Worm (Caenorhabditis elegans): Measurements from ENCODE around the gene F44G4.3.

The F44G4.3 gene

DNA sequence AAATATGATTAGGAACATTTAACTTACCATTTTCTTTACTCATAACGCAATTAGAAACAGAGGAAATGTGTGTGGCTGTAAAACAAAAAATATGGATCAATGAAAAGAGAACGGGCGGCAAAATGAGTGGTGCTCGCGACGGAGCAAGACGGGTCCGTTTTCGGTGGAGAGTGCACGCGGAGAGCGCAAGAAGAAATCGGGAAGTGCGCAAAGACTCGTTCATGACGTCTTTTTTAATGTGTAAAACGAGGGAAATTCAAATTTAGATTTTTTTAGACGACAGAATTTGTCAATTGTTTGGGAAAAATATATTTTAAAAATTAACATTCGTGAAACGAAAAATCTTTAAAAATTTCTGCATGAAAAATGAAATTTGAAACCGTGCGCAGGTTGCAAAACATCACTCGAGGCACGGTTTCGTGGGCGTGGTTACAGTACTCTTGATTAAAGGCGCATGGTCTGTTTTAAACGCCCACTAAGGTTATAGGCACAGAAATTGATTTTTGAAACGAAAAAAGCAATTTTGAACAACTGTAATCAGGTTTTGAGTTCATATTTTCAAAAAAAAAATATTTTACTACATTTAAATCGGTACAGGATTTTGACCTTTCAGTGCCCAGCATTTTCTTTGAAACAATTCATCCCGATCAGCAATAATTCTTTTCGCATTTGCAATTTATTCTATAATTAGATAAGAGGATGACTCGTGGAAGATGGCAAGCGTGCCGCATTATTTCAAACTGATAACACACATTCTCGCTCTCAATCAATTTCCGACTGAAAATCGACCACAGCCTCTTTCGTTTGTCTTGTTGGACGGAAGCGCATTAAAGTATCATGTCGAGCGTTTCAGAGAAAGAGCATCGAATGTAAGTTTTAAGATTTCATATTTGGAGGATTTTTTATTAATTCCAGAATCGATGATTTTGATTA, 27.9 kb downstream of the F44G4.3 start, which contains the start of the genes szy-20 and C18E9.5 (continued):
- no peak for TF ChIP-seq F23B12.7 (tag; optimal IDR thresholded peaks at IDR 0.05; ENCODE audit: insufficient read depth)
- TF ChIP-seq K12H6.12 (tag; optimal IDR thresholded peaks at IDR 0.05): peak; percentile 47
- peak; percentile 79 for TF ChIP-seq F49E8.2 (tag; optimal IDR thresholded peaks at IDR 0.05; ENCODE audit: insufficient read depth)
- no peak for TF ChIP-seq F22D6.2 (tag; optimal IDR thresholded peaks at IDR 0.05)
- no peak for TF ChIP-seq attf-6 (GFP tag; IDR thresholded peaks at IDR 0.05)
- peak; percentile 41 for TF ChIP-seq athp-1 (tag; optimal IDR thresholded peaks at IDR 0.05)
- TF ChIP-seq rec-8 (tag; optimal IDR thresholded peaks at IDR 0.05): no peak
- TF ChIP-seq B0336.3 (GFP tag; IDR thresholded peaks at IDR 0.05): 0 out of 2 replicates have a peak, but pooled peaks have one; percentile 38
- TF ChIP-seq akir-1 (GFP tag; optimal IDR thresholded peaks at IDR 0.05): no peak
- no peak for TF ChIP-seq egl-44 (GFP tag; IDR thresholded peaks at IDR 0.05)
- no peak for TF ChIP-seq ztf-3 (GFP tag; optimal IDR thresholded peaks at IDR 0.05)
- TF ChIP-seq ccch-3 (GFP tag; optimal IDR thresholded peaks at IDR 0.05): no peak
- peak; percentile 61 for TF ChIP-seq snpc-1.3 (tag; optimal IDR thresholded peaks at IDR 0.05; ENCODE audit: insufficient read depth)
- 0 out of 2 replicates have a peak, but pooled peaks have one; percentile 56 for TF ChIP-seq madf-3 (GFP tag; IDR thresholded peaks at IDR 0.05)
- no peak for TF ChIP-seq gei-17 (GFP tag; optimal IDR thresholded peaks at IDR 0.05)
- TF ChIP-seq ekl-4 (GFP tag; IDR thresholded peaks at IDR 0.05): no peak
- TF ChIP-seq dpl-1 (GFP tag; optimal IDR thresholded peaks at IDR 0.05): peak; percentile 82
- TF ChIP-seq B0035.1 (tag; optimal IDR thresholded peaks at IDR 0.05): no peak
- 0 out of 2 replicates have a peak, but pooled peaks have one; percentile 53 for TF ChIP-seq pbrm-1 (GFP tag; IDR thresholded peaks at IDR 0.05)
- TF ChIP-seq Y53G8AR.9 (GFP tag; conservative IDR thresholded peaks at IDR 0.05): no peak
- TF ChIP-seq hmg-20 (GFP tag; IDR thresholded peaks at IDR 0.05): peak; percentile 43; the same call in 1 of the 2 replicates
- peak; percentile 26 for TF ChIP-seq snpc-1.1 (tag; optimal IDR thresholded peaks at IDR 0.05; ENCODE audit: insufficient read depth)
- no peak for TF ChIP-seq nfya-2 (GFP tag; IDR thresholded peaks at IDR 0.05)
- TF ChIP-seq Y56A3A.18 (GFP tag; IDR thresholded peaks at IDR 0.05): no peak
- TF ChIP-seq let-526 (GFP tag; IDR thresholded peaks at IDR 0.05): no peak
- TF ChIP-seq C06A6.2 (GFP tag; conservative IDR thresholded peaks at IDR 0.05): no peak
- no peak for TF ChIP-seq egrh-3 (GFP tag; IDR thresholded peaks at IDR 0.05)
- TF ChIP-seq Y67H2A.10 (GFP tag; conservative IDR thresholded peaks at IDR 0.05): no peak
- TF ChIP-seq T26A5.8 (tag; optimal IDR thresholded peaks at IDR 0.05): no peak
- TF ChIP-seq bed-1 (GFP tag; IDR thresholded peaks at IDR 0.05): no peak
- peak; percentile 64; the same call in 1 of the 2 replicates for TF ChIP-seq K11D2.4 (GFP tag; IDR thresholded peaks at IDR 0.05)
- TF ChIP-seq hlh-26 (GFP tag; conservative IDR thresholded peaks at IDR 0.05): no peak
- TF ChIP-seq ceh-27 (GFP tag; optimal IDR thresholded peaks at IDR 0.05): no peak
- peak; percentile 46 for TF ChIP-seq him-1 (tag; optimal IDR thresholded peaks at IDR 0.05)
- TF ChIP-seq madf-6 (GFP tag; IDR thresholded peaks at IDR 0.05): peak; percentile 94
- no peak for TF ChIP-seq fkh-3 (tag; optimal IDR thresholded peaks at IDR 0.05)
- peak; percentile 15 for TF ChIP-seq unc-130 (GFP tag; optimal IDR thresholded peaks at IDR 0.05)
- no peak for TF ChIP-seq cebp-2 (GFP tag; IDR thresholded peaks at IDR 0.05)
- TF ChIP-seq ama-1 (optimal IDR thresholded peaks at IDR 0.05): no peak
- no peak for TF ChIP-seq ama-1 (GFP tag; optimal IDR thresholded peaks at IDR 0.05)
- TF ChIP-seq nhr-27 (tag; optimal IDR thresholded peaks at IDR 0.05): no peak
- no peak for TF ChIP-seq F55B11.4 (tag; optimal IDR thresholded peaks at IDR 0.05; ENCODE audit: borderline replicate concordance, insufficient read depth)
- no peak for TF ChIP-seq F39B2.1 (GFP tag; IDR thresholded peaks at IDR 0.05)
- peak; percentile 51 for TF ChIP-seq ceh-100 (GFP tag; IDR thresholded peaks at IDR 0.05)
- TF ChIP-seq B0019.2 (GFP tag; conservative IDR thresholded peaks at IDR 0.05): no peak
- TF ChIP-seq aptf-3 (GFP tag; IDR thresholded peaks at IDR 0.05): no peak
